Fruit fly (Drosophila melanogaster) whole organism, adult: ENCODE results near the gene cv.

Source experiments
- CG33017 ChIP-seq: fragments of 200-800 bp; sonication (Bioruptor generic); optimal IDR thresholded peaks from 2 replicates; lab custom pipeline; 2018; ENCODE audit warnings: missing biosample characterization, mild to moderate bottlenecking, missing genetic modification characterization, moderate library complexity
- Crg-1 ChIP-seq: fragments of 200-800 bp; sonication (Bioruptor generic); optimal IDR thresholded peaks from 2 replicates; lab custom pipeline; 2016; ENCODE audit warnings: missing biosample characterization, missing genetic modification characterization
- kay ChIP-seq: fragments of 200-800 bp; sonication (Bioruptor generic); peaks from one replicate; lab custom pipeline; 2016; ENCODE audit warnings: missing biosample characterization, missing genetic modification characterization, borderline replicate concordance

- no peak for TF ChIP-seq kay (GFP tag; lab: Kevin White, UChicago)
- no peak for TF ChIP-seq CG33017 (tag; lab: Kevin White, UChicago)
- TF ChIP-seq Crg-1 (GFP tag; lab: Kevin White, UChicago) = no peak
Measured at dm6 chrX:5646228-5646627, 43.6 kb upstream of the cv start.
